Fruit fly (Drosophila melanogaster): Measurements from ENCODE around the gene D2hgdh.
A peak's percentile ranks its signal among the peaks of the same experiment; 100 is the strongest.

The D2hgdh gene

dm6 chrX:2184563-2184962 is 43.3 kb downstream of the D2hgdh start, which contains the start of the genes Nmd3 and CG17776 (continued):
- TF ChIP-seq CHES-1-like (GFP tag; optimal IDR thresholded peaks at IDR 0.05) (peak; percentile 26), Max (GFP tag; optimal IDR thresholded peaks at IDR 0.05) (peak; percentile 90), CG13424 (tag; optimal IDR thresholded peaks at IDR 0.05) (peak; percentile 5), C15 (GFP tag; IDR thresholded peaks at IDR 0.05) (no peak), CG9817 (tag; optimal IDR thresholded peaks at IDR 0.05) (no peak), CG10267 (tag; optimal IDR thresholded peaks at IDR 0.05) (peak; percentile 17), amos (GFP tag; IDR thresholded peaks at IDR 0.05; ENCODE audit: partially characterized antibody) (peak; percentile 47; the same call in 1 of the 2 replicates), BEAF-32 (GFP tag; optimal IDR thresholded peaks at IDR 0.05) (peak; percentile 68), CG30403 (GFP tag; optimal IDR thresholded peaks at IDR 0.05) (peak; percentile 10), tna (GFP tag; IDR thresholded peaks at IDR 0.05; ENCODE audit: partially characterized antibody) (peak; percentile 70), HmgZ (tag; optimal IDR thresholded peaks at IDR 0.05) (peak; percentile 60), sug (tag; optimal IDR thresholded peaks at IDR 0.05) (peak; percentile 45), YL-1 (GFP tag; optimal IDR thresholded peaks at IDR 0.05) (peak; percentile 46), Sry-δ (GFP tag; optimal IDR thresholded peaks at IDR 0.05) (peak; percentile 73), stwl (tag; optimal IDR thresholded peaks at IDR 0.05) (peak; percentile 7), Vsx1 (GFP tag; optimal IDR thresholded peaks at IDR 0.05) (no peak), stc (GFP tag; IDR thresholded peaks at IDR 0.05) (no peak), CG7786 (GFP tag; optimal IDR thresholded peaks at IDR 0.05) (peak; percentile 17), CG13624 (GFP tag; optimal IDR thresholded peaks at IDR 0.05) (peak; percentile 46), nmo (GFP tag; optimal IDR thresholded peaks at IDR 0.05) (peak; percentile 39), cad (GFP tag; optimal IDR thresholded peaks at IDR 0.05) (no peak), Hey (tag; optimal IDR thresholded peaks at IDR 0.05) (no peak), tin (GFP tag; optimal IDR thresholded peaks at IDR 0.05) (no peak), phol (tag; optimal IDR thresholded peaks at IDR 0.05) (peak; percentile 39), CG16813 (GFP tag; IDR thresholded peaks at IDR 0.05; ENCODE audit: partially characterized antibody) (peak; percentile 74), Dp (GFP tag; optimal IDR thresholded peaks at IDR 0.05) (peak; percentile 42), exex (tag; optimal IDR thresholded peaks at IDR 0.05) (peak; percentile 13), abd-A (tag; optimal IDR thresholded peaks at IDR 0.05) (no peak), tll (GFP tag; optimal IDR thresholded peaks at IDR 0.05) (no peak), Jarid2 (GFP tag; optimal IDR thresholded peaks at IDR 0.05) (no peak), CG6791 (GFP tag; IDR thresholded peaks at IDR 0.05; ENCODE audit: partially characterized antibody) (peak; percentile 60; the same call in 2 of the 3 replicates), fd96Cb (tag; optimal IDR thresholded peaks at IDR 0.05) (no peak), Fer1 (GFP tag; optimal IDR thresholded peaks at IDR 0.05) (peak; percentile 49), CG1603 (tag; optimal IDR thresholded peaks at IDR 0.05) (peak; percentile 58), jigr1 (GFP tag; IDR thresholded peaks at IDR 0.05) (no peak), grau (tag; optimal IDR thresholded peaks at IDR 0.05) (peak; percentile 17), lbe (GFP tag; optimal IDR thresholded peaks at IDR 0.05) (no peak), ato (GFP tag; IDR thresholded peaks at IDR 0.05; ENCODE audit: partially characterized antibody) (peak; percentile 44; the same call in 1 of the 2 replicates), corto (GFP tag; optimal IDR thresholded peaks at IDR 0.05) (no peak), Mrtf (GFP tag; IDR thresholded peaks at IDR 0.05) (no peak), HmgD (GFP tag; optimal IDR thresholded peaks at IDR 0.05) (no peak), Optix (GFP tag; IDR thresholded peaks at IDR 0.05) (no peak), mld (GFP tag; IDR thresholded peaks at IDR 0.05; ENCODE audit: partially characterized antibody) (peak; percentile 58; the same call in 1 of the 3 replicates), CG11560 (tag; IDR thresholded peaks at IDR 0.05) (no peak), CG10462 (GFP tag; optimal IDR thresholded peaks at IDR 0.05) (no peak), CG12236 (GFP tag; optimal IDR thresholded peaks at IDR 0.05) (no peak), unpg (GFP tag; optimal IDR thresholded peaks at IDR 0.05) (no peak), pho (GFP tag; optimal IDR thresholded peaks at IDR 0.05) (no peak), twi (tag; optimal IDR thresholded peaks at IDR 0.05) (peak; percentile 3)
